Fruit fly (Drosophila melanogaster): Measurements from ENCODE around the gene CG16986.
A peak's percentile ranks its signal among the peaks of the same experiment; 100 is the strongest.

CG16986 gene

dm6 chr3L:2578737-2579136 lies 21.4 kb upstream of the CG16986 start (continued):
- peak; percentile 57 for TF ChIP-seq CG4424 (GFP tag; optimal IDR thresholded peaks at IDR 0.05)
- peak; percentile 18 for TF ChIP-seq Lhr (GFP tag; optimal IDR thresholded peaks at IDR 0.05)
- TF ChIP-seq CG11093 (GFP tag; IDR thresholded peaks at IDR 0.05): peak; percentile 59; the same call in 2 of the 3 replicates
- TF ChIP-seq CG30403 (GFP tag; optimal IDR thresholded peaks at IDR 0.05): peak; percentile 62
- TF ChIP-seq CG31365 (tag; optimal IDR thresholded peaks at IDR 0.05): no peak
- TF ChIP-seq tna (GFP tag; IDR thresholded peaks at IDR 0.05; ENCODE audit: partially characterized antibody): no peak
- no peak for TF ChIP-seq nerfin-2 (GFP tag; IDR thresholded peaks at IDR 0.05; ENCODE audit: partially characterized antibody)
- TF ChIP-seq CG7271 (tag; optimal IDR thresholded peaks at IDR 0.05): no peak
- peak; percentile 74 for TF ChIP-seq CG17328 (GFP tag; IDR thresholded peaks at IDR 0.05)
- no peak for TF ChIP-seq pzg (GFP tag; optimal IDR thresholded peaks at IDR 0.05)
- peak; percentile 12 for TF ChIP-seq CG15011 (GFP tag; optimal IDR thresholded peaks at IDR 0.05)
- no peak for TF ChIP-seq schlank (tag; optimal IDR thresholded peaks at IDR 0.05)
- peak; percentile 11 for TF ChIP-seq CG10462 (GFP tag; optimal IDR thresholded peaks at IDR 0.05)
- no peak for TF ChIP-seq CG6272 (GFP tag; IDR thresholded peaks at IDR 0.05)
- no peak for TF ChIP-seq usp (GFP tag; optimal IDR thresholded peaks at IDR 0.05)
- TF ChIP-seq eyg (GFP tag; optimal IDR thresholded peaks at IDR 0.05): no peak
- no peak for TF ChIP-seq CG7928 (GFP tag; optimal IDR thresholded peaks at IDR 0.05)
- TF ChIP-seq ATbp (GFP tag; optimal IDR thresholded peaks at IDR 0.05): peak; percentile 28
- no peak for TF ChIP-seq CG15073 (GFP tag; optimal IDR thresholded peaks at IDR 0.05)
- no peak for TF ChIP-seq CG10321 (GFP tag; IDR thresholded peaks at IDR 0.05)
- peak; percentile 48 for TF ChIP-seq CG18476 (GFP tag; optimal IDR thresholded peaks at IDR 0.05)
- TF ChIP-seq CG11398 (GFP tag; optimal IDR thresholded peaks at IDR 0.05): peak; percentile 44
- no peak for TF ChIP-seq kni (GFP tag; optimal IDR thresholded peaks at IDR 0.05)
- no peak for TF ChIP-seq cg (GFP tag; optimal IDR thresholded peaks at IDR 0.05)
- TF ChIP-seq hth (optimal IDR thresholded peaks at IDR 0.05): no peak
- TF ChIP-seq CG7745 (tag; optimal IDR thresholded peaks at IDR 0.05): no peak
- TF ChIP-seq CG7786 (GFP tag; optimal IDR thresholded peaks at IDR 0.05): peak; percentile 21
- TF ChIP-seq CG11695 (GFP tag; IDR thresholded peaks at IDR 0.05): peak; percentile 63; the same call in 2 of the 3 replicates
- peak; percentile 52 for TF ChIP-seq E2f1 (GFP tag; IDR thresholded peaks at IDR 0.05)
- TF ChIP-seq Meics (GFP tag; optimal IDR thresholded peaks at IDR 0.05): peak; percentile 55
- peak; percentile 7 for TF ChIP-seq slp2 (GFP tag; optimal IDR thresholded peaks at IDR 0.05)
- no peak for TF ChIP-seq wek (GFP tag; optimal IDR thresholded peaks at IDR 0.05)
- peak; percentile 32 for TF ChIP-seq crc (GFP tag; optimal IDR thresholded peaks at IDR 0.05)
- no peak for TF ChIP-seq luna (GFP tag; optimal IDR thresholded peaks at IDR 0.05)
- peak; percentile 14 for TF ChIP-seq CG6813 (GFP tag; optimal IDR thresholded peaks at IDR 0.05)
- TF ChIP-seq CG8924 (tag; optimal IDR thresholded peaks at IDR 0.05): peak; percentile 66
- TF ChIP-seq CG10267 (tag; optimal IDR thresholded peaks at IDR 0.05): peak; percentile 63
- TF ChIP-seq Dll (GFP tag; IDR thresholded peaks at IDR 0.05; ENCODE audit: partially characterized antibody): no peak
- TF ChIP-seq HLHmδ (GFP tag; optimal IDR thresholded peaks at IDR 0.05): no peak
- no peak for TF ChIP-seq CG11560 (tag; IDR thresholded peaks at IDR 0.05)
- TF ChIP-seq CG11456 (GFP tag; IDR thresholded peaks at IDR 0.05): peak; percentile 54; the same call in 1 of the 3 replicates
- peak; percentile 44 for TF ChIP-seq trem (tag; optimal IDR thresholded peaks at IDR 0.05)
- TF ChIP-seq CG3838 (GFP tag; optimal IDR thresholded peaks at IDR 0.05): no peak
- peak; percentile 63 for TF ChIP-seq sob (GFP tag; IDR thresholded peaks at IDR 0.05)
- no peak for TF ChIP-seq Scr (GFP tag; IDR thresholded peaks at IDR 0.05; ENCODE audit: partially characterized antibody)
- peak; percentile 84 for TF ChIP-seq row (GFP tag; IDR thresholded peaks at IDR 0.05)
- no peak for TF ChIP-seq p53 (GFP tag; optimal IDR thresholded peaks at IDR 0.05)
- TF ChIP-seq CG13287 (GFP tag; IDR thresholded peaks at IDR 0.05; ENCODE audit: partially characterized antibody): no peak
- no peak for TF ChIP-seq CG7963 (GFP tag; IDR thresholded peaks at IDR 0.05; ENCODE audit: partially characterized antibody)
- TF ChIP-seq Abd-B (GFP tag; optimal IDR thresholded peaks at IDR 0.05): peak; percentile 64
- TF ChIP-seq zf30C (GFP tag; optimal IDR thresholded peaks at IDR 0.05): no peak

Measured in whole organism, embryonic.